Fruit fly (Drosophila melanogaster) S2 (cell line): Measurements from ENCODE around the gene CG34453.
A peak's percentile ranks its signal among the peaks of the same experiment; 100 is the strongest.

Experiments used
- CG8478 ChIP-seq: fragments of >200 bp; optimal IDR thresholded peaks from 2 replicates; lab custom pipeline; 2018
- CTCF ChIP-seq, 2 experiments: fragments of >200 bp; optimal IDR thresholded peaks; 2 replicates each; lab custom pipeline; 2018

The CG34453 gene

dm6 chr3L:216325-216724 lies 16.8 kb downstream of the CG34453 start, which contains the start of gene Kaz1-ORFB:
TSS of gene Kaz1-ORFB (plus strand) at chr3L:216625.
- no peak for TF ChIP-seq CTCF (optimal IDR thresholded peaks at IDR 0.05; lab: Kevin White, UChicago)
- no peak for TF ChIP-seq CG8478 (lab: Kevin White, UChicago)

- TF ChIP-seq CTCF (optimal IDR thresholded peaks at IDR 0.05; lab: Kevin White, UChicago), result no peak
- TF ChIP-seq CG8478 (lab: Kevin White, UChicago), result no peak
These were observed 20.6 kb downstream of the CG34453 start, which contains the start of the genes thoc7 and Dis3l2 for dm6 chr3L:212520-212919. TSS of gene thoc7 (minus strand) at chr3L:212687. TSS of gene Dis3l2 (plus strand) at chr3L:212709.

- TF ChIP-seq CTCF (optimal IDR thresholded peaks at IDR 0.05; lab: Kevin White, UChicago), result no peak
These were observed 22.0 kb downstream of the CG34453 start, which contains the start of gene Prp4k for dm6 chr3L:211200-211599. TSS of gene Prp4k (minus strand) at chr3L:211457.

dm6 chr3L:205723-206284 lies 27.3 kb downstream of the CG34453 start, which contains the start of the genes Gk1 and CG13876:
TSS of gene Gk1 (minus strand) at chr3L:205844.
TSS of gene CG13876 (plus strand) at chr3L:206134.
- no peak for TF ChIP-seq CTCF (optimal IDR thresholded peaks at IDR 0.05; lab: Kevin White, UChicago)
- no peak for TF ChIP-seq CG8478 (lab: Kevin White, UChicago)

dm6 chr3L:203536-204135 lies 29.5 kb downstream of the CG34453 start, which contains the start of gene NitFhit:
TSS of gene NitFhit (plus strand) at chr3L:203730.
- TF ChIP-seq CTCF (optimal IDR thresholded peaks at IDR 0.05; lab: Kevin White, UChicago), result no peak
- TF ChIP-seq CG8478 (lab: Kevin White, UChicago), result no peak

dm6 chr3L:199754-200596 lies 33.2 kb downstream of the CG34453 start, which contains the start of the genes rno and mri:
TSS of gene rno (minus strand) at chr3L:199762.
TSS of gene mri (plus strand) at chr3L:200174.
- TF ChIP-seq CTCF (optimal IDR thresholded peaks at IDR 0.05; lab: Kevin White, UChicago), result no peak

- TF ChIP-seq CG8478 (lab: Kevin White, UChicago) (no peak), CTCF (optimal IDR thresholded peaks at IDR 0.05; lab: Kevin White, UChicago) (peak; percentile 8 to 30)
These were observed 34.0 kb downstream of the CG34453 start for dm6 chr3L:199050-199745.

dm6 chr3L:184251-184650 lies 48.9 kb downstream of the CG34453 start, which contains the start of the genes CG34140, Mkp and Mtch:
TSS of gene CG34140 (minus strand) at chr3L:184424.
TSS of gene Mkp (minus strand) at chr3L:184540.
TSS of gene Mtch (plus strand) at chr3L:184626.
- TF ChIP-seq CG8478 (lab: Kevin White, UChicago) (no peak), CTCF (optimal IDR thresholded peaks at IDR 0.05; lab: Kevin White, UChicago) (no peak)
